Worm (Caenorhabditis elegans): Measurements from ENCODE around the gene C38D9.2.

The C38D9.2 gene

DNA sequence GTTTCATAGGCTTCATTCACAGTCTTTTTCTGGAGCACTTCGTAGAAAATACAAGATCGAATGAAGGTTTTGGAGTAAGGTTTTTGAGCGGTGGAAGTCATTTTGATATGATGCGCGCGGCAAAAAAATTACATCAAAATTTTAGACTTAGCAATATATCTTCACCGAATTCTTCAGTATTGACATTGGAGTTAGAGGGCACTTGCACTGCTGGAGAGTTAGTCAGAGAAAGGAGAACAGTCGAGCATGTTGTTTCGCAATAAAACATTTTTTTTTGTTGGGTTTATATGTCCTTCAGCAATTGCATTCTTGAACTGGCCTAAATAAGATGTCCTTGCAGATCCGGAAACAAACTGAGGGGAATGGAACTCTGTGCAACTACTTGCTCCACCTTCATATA, 1.0 kb upstream of the C38D9.2 start, which contains the start of gene fbxa-171:
fbxa-171 (minus strand) TSS at position 101 of the 400 bp plus-strand sequence.
- TF ChIP-seq efl-1 (GFP tag; optimal IDR thresholded peaks at IDR 0.05): no peak
- TF ChIP-seq ceh-40 (GFP tag; IDR thresholded peaks at IDR 0.05): no peak

DNA sequence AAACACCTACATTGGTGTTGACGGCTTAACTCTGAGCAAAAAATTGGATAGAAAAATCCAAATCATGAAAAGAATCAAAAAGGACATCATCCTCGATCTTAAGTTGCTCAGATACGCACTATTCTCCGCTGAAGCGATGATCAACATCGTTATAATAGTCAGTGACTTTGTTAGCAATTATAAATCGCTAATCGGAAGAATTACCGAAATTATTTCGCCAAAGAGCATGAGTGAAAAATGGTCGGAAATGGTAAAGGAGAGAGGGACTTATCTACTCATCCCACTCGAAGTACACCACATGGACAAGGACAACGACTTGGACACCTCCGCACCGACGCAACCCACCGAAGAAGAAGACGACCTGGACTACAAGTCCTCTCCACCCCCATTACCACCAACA, 13.1 kb downstream of the C38D9.2 start:
- no peak for TF ChIP-seq hrde-1 (tag; optimal IDR thresholded peaks at IDR 0.05; ENCODE audit: borderline replicate concordance)
- TF ChIP-seq dox-1 (GFP tag; IDR thresholded peaks at IDR 0.05): no peak
- TF ChIP-seq Y53G8AR.9 (GFP tag; conservative IDR thresholded peaks at IDR 0.05): no peak
- TF ChIP-seq gei-17 (GFP tag; optimal IDR thresholded peaks at IDR 0.05): no peak
- no peak for TF ChIP-seq atf-7 (tag; optimal IDR thresholded peaks at IDR 0.05)
- TF ChIP-seq akir-1 (GFP tag; optimal IDR thresholded peaks at IDR 0.05): no peak
- TF ChIP-seq F49E8.2 (tag; optimal IDR thresholded peaks at IDR 0.05; ENCODE audit: insufficient read depth): no peak
- TF ChIP-seq hlh-26 (GFP tag; conservative IDR thresholded peaks at IDR 0.05): no peak
- no peak for TF ChIP-seq efl-1 (GFP tag; optimal IDR thresholded peaks at IDR 0.05)
- TF ChIP-seq madf-8 (GFP tag; conservative IDR thresholded peaks at IDR 0.05): no peak
- no peak for TF ChIP-seq somi-1 (GFP tag; optimal IDR thresholded peaks at IDR 0.05)
- no peak for TF ChIP-seq T26A5.8 (tag; optimal IDR thresholded peaks at IDR 0.05)
- no peak for TF ChIP-seq tbp1 (GFP tag; optimal IDR thresholded peaks at IDR 0.05)
- TF ChIP-seq madf-3 (GFP tag; IDR thresholded peaks at IDR 0.05): no peak
- TF ChIP-seq hmg-20 (GFP tag; IDR thresholded peaks at IDR 0.05): no peak

ce11 chrV:17584352-17584843, 17.4 kb downstream of the C38D9.2 start, which contains the start of gene fbxa-133:
TSS of gene fbxa-133 (plus strand) at chrV:17584793.
- TF ChIP-seq F37B4.10 (GFP tag; IDR thresholded peaks at IDR 0.05): 0 out of 2 replicates have a peak, but pooled peaks have one; percentile 64

- TF ChIP-seq sptf-2 (GFP tag; optimal IDR thresholded peaks at IDR 0.05): no peak
- no peak for TF ChIP-seq K12H6.12 (tag; optimal IDR thresholded peaks at IDR 0.05)
- TF ChIP-seq aptf-3 (GFP tag; IDR thresholded peaks at IDR 0.05): no peak
- no peak for TF ChIP-seq tbx-9 (tag; optimal IDR thresholded peaks at IDR 0.05; ENCODE audit: borderline replicate concordance)
- TF ChIP-seq let-607 (tag; optimal IDR thresholded peaks at IDR 0.05): no peak
- peak; percentile 70 for TF ChIP-seq zfh-2 (GFP tag; conservative IDR thresholded peaks at IDR 0.05)
- no peak for TF ChIP-seq efl-1 (GFP tag; optimal IDR thresholded peaks at IDR 0.05)
These were observed 28.7 kb downstream of the C38D9.2 start for ce11 chrV:17595691-17596090.

ce11 chrV:17598810-17599209, 31.9 kb downstream of the C38D9.2 start, which contains the start of gene Y6G8.2:
TSS of gene Y6G8.2 (minus strand) at chrV:17598956.
- TF ChIP-seq die-1 (tag; optimal IDR thresholded peaks at IDR 0.05) (no peak), efl-1 (GFP tag; optimal IDR thresholded peaks at IDR 0.05) (no peak), snpc-4 (GFP tag; optimal IDR thresholded peaks at IDR 0.05) (no peak), snpc-4 (tag; optimal IDR thresholded peaks at IDR 0.05) (peak in 3 of 4 experiments; percentile 30 to 73 (median 47)), F22D6.2 (tag; optimal IDR thresholded peaks at IDR 0.05) (no peak), nhr-80 (tag; optimal IDR thresholded peaks at IDR 0.05) (peak; percentile 41)

ce11 chrV:17601520-17601919, 34.6 kb downstream of the C38D9.2 start, which contains the start of gene ztf-25:
TSS of gene ztf-25 (plus strand) at chrV:17601820.
- TF ChIP-seq madf-6 (GFP tag; IDR thresholded peaks at IDR 0.05): 0 out of 2 replicates have a peak, but pooled peaks have one; percentile 25
- TF ChIP-seq let-526 (GFP tag; IDR thresholded peaks at IDR 0.05): no peak
- no peak for TF ChIP-seq Y95B8A.8 (GFP tag; IDR thresholded peaks at IDR 0.05)
- TF ChIP-seq fkh-3 (tag; optimal IDR thresholded peaks at IDR 0.05): no peak
- no peak for TF ChIP-seq ceh-58 (GFP tag; IDR thresholded peaks at IDR 0.05)

Data from whole organism, young adult.